Worm (Caenorhabditis elegans): Measurements from ENCODE around the gene ncam-1.

Gene ncam-1

DNA sequence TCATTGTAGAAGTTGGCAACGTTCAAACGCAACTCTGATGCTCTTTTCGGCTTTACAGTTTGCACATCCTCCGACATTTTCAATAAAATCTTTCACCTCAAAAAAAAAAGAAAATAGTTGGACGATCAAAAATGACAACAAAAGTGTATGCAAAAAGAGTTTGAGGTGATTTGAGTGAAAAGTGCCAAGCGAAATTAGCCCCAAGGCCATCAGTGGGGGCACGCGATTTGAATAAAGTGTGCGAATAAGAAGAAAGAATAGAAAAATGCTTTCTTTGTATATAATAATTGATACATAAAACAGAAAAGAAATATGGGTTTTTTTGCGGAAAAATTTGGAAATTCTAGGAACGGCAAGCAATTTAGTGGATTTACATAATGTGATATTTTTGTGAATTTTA lies 25.6 kb upstream of the ncam-1 start, which contains the start of gene T19D7.5:
Gene T19D7.5, minus strand, starts transcription at position 101 of the 400 bp plus-strand sequence.
- TF ChIP-seq F13H6.1 (tag; optimal IDR thresholded peaks at IDR 0.05) (no peak), mbf-1 (tag; optimal IDR thresholded peaks at IDR 0.05) (no peak), unc-39 (tag; optimal IDR thresholded peaks at IDR 0.05) (no peak), R02D3.7 (tag; optimal IDR thresholded peaks at IDR 0.05) (no peak), skn-1 (tag; optimal IDR thresholded peaks at IDR 0.05) (no peak), nhr-237 (tag; optimal IDR thresholded peaks at IDR 0.05) (no peak), nhr-6 (tag; optimal IDR thresholded peaks at IDR 0.05) (no peak), nhr-129 (tag; optimal IDR thresholded peaks at IDR 0.05) (no peak), unc-55 (GFP tag; optimal IDR thresholded peaks at IDR 0.05) (no peak), ceh-82 (tag; optimal IDR thresholded peaks at IDR 0.05) (no peak), elt-3 (tag; optimal IDR thresholded peaks at IDR 0.05) (no peak)

DNA sequence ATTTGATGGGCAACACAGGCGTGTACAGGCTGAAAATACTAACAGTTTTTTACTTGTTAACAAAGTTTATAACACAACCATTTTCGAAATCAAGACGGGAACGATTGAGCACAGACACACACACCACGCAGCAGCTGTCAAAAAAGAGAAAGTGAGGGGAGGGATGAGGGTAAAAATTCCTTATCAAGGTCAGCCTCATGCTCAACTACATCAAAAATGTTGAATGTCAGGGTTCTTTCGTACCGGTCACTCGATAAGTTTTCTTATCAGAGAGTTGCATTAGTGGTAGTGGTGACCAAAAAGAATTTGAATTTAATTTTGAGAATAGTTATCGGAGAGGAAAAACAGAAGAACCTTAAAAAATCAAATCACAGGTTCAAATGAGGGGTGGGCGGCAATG lies 21.1 kb upstream of the ncam-1 start, which contains the start of gene T19D7.6:
Gene T19D7.6, minus strand, starts transcription at position 198 of the 400 bp plus-strand sequence.
- TF ChIP-seq nhr-77 (tag; optimal IDR thresholded peaks at IDR 0.05) (no peak), zag-1 (tag; optimal IDR thresholded peaks at IDR 0.05) (no peak), fos-1 (tag; optimal IDR thresholded peaks at IDR 0.05) (peak; percentile 54), nhr-21 (tag; optimal IDR thresholded peaks at IDR 0.05) (no peak)

DNA sequence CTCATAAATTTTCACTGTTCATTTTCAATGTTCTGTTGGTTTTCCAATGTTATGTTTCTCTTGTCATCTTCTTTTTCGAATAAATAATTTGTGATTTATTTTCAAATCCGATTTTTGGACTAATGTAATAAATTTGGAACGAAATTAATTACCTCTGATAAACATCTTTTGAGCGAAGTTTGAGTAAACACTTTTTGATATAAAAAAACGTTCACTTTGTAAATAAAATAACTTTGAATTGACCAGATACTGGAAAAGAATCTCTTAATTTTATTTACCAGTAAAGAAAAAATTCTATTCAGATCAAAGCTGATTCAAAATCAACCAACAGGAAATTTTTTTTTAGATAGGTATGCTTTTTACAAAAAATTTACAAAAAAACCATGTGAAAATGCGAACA lies 19.9 kb upstream of the ncam-1 start, which contains the start of gene lgc-32:
Gene lgc-32, plus strand, starts transcription at position 301 of the 400 bp plus-strand sequence.
- no peak for TF ChIP-seq ztf-1 (GFP tag; conservative IDR thresholded peaks at IDR 0.05)
- no peak for TF ChIP-seq nhr-77 (tag; optimal IDR thresholded peaks at IDR 0.05)
- TF ChIP-seq F13H6.1 (tag; optimal IDR thresholded peaks at IDR 0.05): no peak
- TF ChIP-seq nhr-6 (tag; optimal IDR thresholded peaks at IDR 0.05): no peak
- no peak for TF ChIP-seq nhr-11 (tag; optimal IDR thresholded peaks at IDR 0.05)
- TF ChIP-seq peb-1 (tag; optimal IDR thresholded peaks at IDR 0.05): no peak
- no peak for TF ChIP-seq nhr-12 (tag; optimal IDR thresholded peaks at IDR 0.05)
- TF ChIP-seq ceh-16 (tag; optimal IDR thresholded peaks at IDR 0.05): no peak
- TF ChIP-seq R02D3.7 (tag; optimal IDR thresholded peaks at IDR 0.05): no peak
- TF ChIP-seq nhr-129 (tag; optimal IDR thresholded peaks at IDR 0.05): no peak
- TF ChIP-seq ztf-11 (tag; optimal IDR thresholded peaks at IDR 0.05): no peak
- TF ChIP-seq alr-1 (tag; optimal IDR thresholded peaks at IDR 0.05): no peak
- no peak for TF ChIP-seq aly-2 (tag; optimal IDR thresholded peaks at IDR 0.05)
- no peak for TF ChIP-seq lsy-2 (tag; optimal IDR thresholded peaks at IDR 0.05)
- no peak for TF ChIP-seq egl-27 (tag; optimal IDR thresholded peaks at IDR 0.05)
- no peak for TF ChIP-seq nhr-10 (tag; optimal IDR thresholded peaks at IDR 0.05)
- no peak for TF ChIP-seq blmp-1 (tag; optimal IDR thresholded peaks at IDR 0.05; ENCODE audit: insufficient read depth)
- no peak for TF ChIP-seq sma-9 (GFP tag; optimal IDR thresholded peaks at IDR 0.05)
- no peak for TF ChIP-seq sma-9 (tag; optimal IDR thresholded peaks at IDR 0.05)

DNA sequence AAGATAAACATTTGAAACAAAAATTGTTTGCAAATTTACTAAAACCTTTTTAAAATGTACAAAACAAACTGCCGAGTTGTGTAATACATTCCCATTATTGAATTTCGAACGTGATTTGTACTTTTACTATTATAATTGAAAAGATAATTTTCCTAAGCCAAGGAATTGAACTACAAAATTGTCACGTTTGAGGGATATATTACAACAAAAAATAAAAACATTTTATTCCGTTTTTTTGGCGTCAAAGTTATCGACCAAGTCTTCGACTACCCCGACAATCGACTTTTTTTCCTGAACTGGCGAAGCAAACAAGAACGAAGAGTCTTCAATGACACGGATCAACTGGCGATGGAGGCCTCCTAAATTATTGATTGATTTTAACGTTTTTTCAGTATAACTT lies 10.8 kb upstream of the ncam-1 start, which contains the start of gene T19D7.7:
Gene T19D7.7, minus strand, starts transcription at position 101 of the 400 bp plus-strand sequence.
- TF ChIP-seq Y55F3AM.14 (GFP tag; optimal IDR thresholded peaks at IDR 0.05) (no peak), aly-2 (tag; optimal IDR thresholded peaks at IDR 0.05) (no peak), sma-9 (GFP tag; optimal IDR thresholded peaks at IDR 0.05) (no peak), sma-9 (tag; optimal IDR thresholded peaks at IDR 0.05) (no peak), nhr-23 (tag; optimal IDR thresholded peaks at IDR 0.05) (no peak), elt-1 (tag; optimal IDR thresholded peaks at IDR 0.05) (no peak), C34F6.9 (tag; optimal IDR thresholded peaks at IDR 0.05) (no peak), ztf-1 (GFP tag; conservative IDR thresholded peaks at IDR 0.05) (no peak), ceh-16 (tag; optimal IDR thresholded peaks at IDR 0.05) (no peak), nhr-12 (tag; optimal IDR thresholded peaks at IDR 0.05) (no peak), snpc-4 (tag; optimal IDR thresholded peaks at IDR 0.05) (no peak), gmeb-1 (tag; optimal IDR thresholded peaks at IDR 0.05) (no peak), mdl-1 (tag; optimal IDR thresholded peaks at IDR 0.05) (no peak), nhr-21 (tag; optimal IDR thresholded peaks at IDR 0.05) (no peak), elt-3 (tag; optimal IDR thresholded peaks at IDR 0.05) (no peak), lin-13 (GFP tag; optimal IDR thresholded peaks at IDR 0.05) (no peak), lin-11 (tag; optimal IDR thresholded peaks at IDR 0.05) (no peak)
